Worm (Caenorhabditis elegans) whole organism, late embryonic: ENCODE results near the gene acy-1.

Source experiments
- ceh-14 ChIP-seq: sonication (generic microtip); optimal IDR thresholded peaks from 2 replicates; lab custom pipeline; 2016; ENCODE audit warnings: missing genotype, missing genetic modification characterization, missing compliant biosample characterization
- elt-2 ChIP-seq: sonication (generic microtip); optimal IDR thresholded peaks from 2 replicates; lab custom pipeline; 2016; ENCODE audit warnings: missing genetic modification reagents, missing genetic modification characterization, missing compliant biosample characterization
- ets-4 ChIP-seq: sonication (generic microtip); optimal IDR thresholded peaks from 2 replicates; lab custom pipeline; 2016; ENCODE audit warnings: missing genetic modification characterization, missing compliant biosample characterization
- hlh-6 ChIP-seq: sonication (generic microtip); optimal IDR thresholded peaks from 2 replicates; lab custom pipeline; 2016; ENCODE audit warnings: missing genotype, missing genetic modification characterization, missing compliant biosample characterization
- syd-9 ChIP-seq: sonication (generic microtip); optimal IDR thresholded peaks from 2 replicates; lab custom pipeline; 2016; ENCODE audit warnings: mild to moderate bottlenecking, missing genetic modification characterization, moderate library complexity, missing compliant biosample characterization
- zip-5 ChIP-seq: sonication (generic microtip); optimal IDR thresholded peaks from 2 replicates; lab custom pipeline; 2016; ENCODE audit warnings: missing genetic modification characterization, missing compliant biosample characterization

DNA sequence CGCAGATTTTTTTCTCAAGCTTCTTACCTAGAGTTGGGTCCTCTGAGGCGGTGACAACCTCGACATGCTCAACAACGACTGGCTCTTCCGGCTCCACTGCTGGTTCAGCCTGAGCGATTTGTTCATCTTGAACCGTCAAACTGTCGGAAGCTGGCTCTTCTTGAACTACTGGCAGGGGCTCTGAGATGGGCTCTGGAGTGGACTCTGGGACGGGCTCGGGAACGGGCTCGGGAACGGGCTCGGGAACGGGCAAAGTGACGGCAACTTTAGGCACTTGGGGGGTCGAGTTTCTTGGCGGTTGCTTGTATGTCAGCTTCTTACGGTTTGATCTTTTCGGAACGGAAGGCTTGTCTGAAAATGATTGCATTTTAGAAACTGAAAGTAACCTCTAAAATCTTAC lies 41.0 kb downstream of the acy-1 start:
- TF ChIP-seq ets-4 (tag; lab: Kevin White, UChicago) (no peak), ceh-14 (tag; lab: Kevin White, UChicago) (no peak), hlh-6 (no peak), syd-9 (tag; lab: Kevin White, UChicago) (no peak), zip-5 (tag; lab: Kevin White, UChicago) (no peak), elt-2 (tag; lab: Kevin White, UChicago) (no peak)
